Worm (Caenorhabditis elegans) whole organism, L2 larva: ENCODE measurements around the gene F38E11.9.

Source experiments
- R02D3.7 ChIP-seq: fragments of 150-350 bp; optimal IDR thresholded peaks from 2 replicates; lab custom pipeline; 2014; ENCODE audit warnings: missing biosample characterization, missing genetic modification characterization
- alr-1 ChIP-seq: fragments of 150-350 bp; optimal IDR thresholded peaks from 2 replicates; lab custom pipeline; 2014; ENCODE audit warnings: missing biosample characterization, missing genetic modification characterization
- aly-2 ChIP-seq: fragments of 150-350 bp; optimal IDR thresholded peaks from 2 replicates; lab custom pipeline; 2014; ENCODE audit warnings: missing biosample characterization, missing genetic modification characterization
- ama-1 ChIP-seq: fragments of 150-350 bp; optimal IDR thresholded peaks from 2 replicates; lab custom pipeline; 2018; ENCODE audit warnings: inconsistent platforms
- lsy-2 ChIP-seq, 2 experiments: fragments of 150-350 bp in 1 of 2; sonication (generic microtip) in 1 of 2; optimal IDR thresholded peaks; 2 replicates each; lab custom pipeline; 2014 to 2017; ENCODE audit warnings: missing biosample characterization in 2 of 2, missing genetic modification characterization in 2 of 2
- mdl-1 ChIP-seq, 2 experiments: fragments of 150-350 bp in 1 of 2; sonication (generic microtip) in 1 of 2; optimal IDR thresholded peaks; 2 replicates each; lab custom pipeline; 2017; ENCODE audit warnings: missing biosample characterization in 2 of 2, missing genetic modification characterization in 2 of 2
- nhr-12 ChIP-seq: fragments of 150-350 bp; optimal IDR thresholded peaks from 2 replicates; lab custom pipeline; 2014; ENCODE audit warnings: missing biosample characterization, missing genetic modification characterization
- nhr-23 ChIP-seq: fragments of 150-350 bp; optimal IDR thresholded peaks from 2 replicates; lab custom pipeline; 2014; ENCODE audit warnings: missing biosample characterization, missing genetic modification reagents, missing genetic modification characterization
- nhr-237 ChIP-seq: fragments of 150-350 bp; optimal IDR thresholded peaks from 2 replicates; lab custom pipeline; 2014; ENCODE audit warnings: missing biosample characterization, missing genetic modification characterization
- nhr-6 ChIP-seq: fragments of 150-350 bp; optimal IDR thresholded peaks from 2 replicates; lab custom pipeline; 2014; ENCODE audit warnings: missing biosample characterization, missing genetic modification characterization
- nhr-77 ChIP-seq: fragments of 150-350 bp; optimal IDR thresholded peaks from 2 replicates; lab custom pipeline; 2014; ENCODE audit warnings: missing biosample characterization, missing genetic modification characterization
- skn-1 ChIP-seq: sonication (generic microtip); optimal IDR thresholded peaks from 2 replicates; lab custom pipeline; 2017; ENCODE audit warnings: missing biosample characterization, missing genetic modification characterization
- unc-62 ChIP-seq: fragments of 150-350 bp; optimal IDR thresholded peaks from 2 replicates; lab custom pipeline; 2014; ENCODE audit warnings: missing biosample characterization, missing genetic modification reagents, missing genetic modification characterization
- ztf-11 ChIP-seq: sonication (generic microtip); optimal IDR thresholded peaks from 2 replicates; lab custom pipeline; 2017; ENCODE audit warnings: missing biosample characterization, missing genetic modification characterization

ce11 chrIV:9401715-9402114 is 42.1 kb downstream of the F38E11.9 start, which contains the start of gene F56D5.6:
- TF ChIP-seq alr-1 (tag; lab: Kevin White, UChicago) (no peak), ama-1 (no peak), nhr-12 (tag; lab: Kevin White, UChicago) (no peak), nhr-23 (tag; lab: Kevin White, UChicago) (no peak), nhr-237 (tag; lab: Kevin White, UChicago) (no peak), skn-1 (tag; lab: Kevin White, UChicago) (no peak), aly-2 (tag; lab: Kevin White, UChicago) (no peak), mdl-1 (tag; optimal IDR thresholded peaks at IDR 0.05; lab: Kevin White, UChicago) (no peak), nhr-77 (tag; lab: Kevin White, UChicago) (no peak), R02D3.7 (tag; lab: Kevin White, UChicago) (no peak), lsy-2 (tag; optimal IDR thresholded peaks at IDR 0.05; lab: Kevin White, UChicago) (no peak), nhr-6 (tag; lab: Kevin White, UChicago) (no peak), ztf-11 (no peak), unc-62 (GFP tag; lab: Kevin White, UChicago) (no peak)
